Worm (Caenorhabditis elegans) whole organism, L4 larva: ENCODE measurements around the gene ZK822.9.

Experiments
- F26F4.8 ChIP-seq: fragments of 200-800 bp; sonication (Bioruptor generic); conservative IDR thresholded peaks from 2 replicates; pipeline ENCODE4 v1.3.6; 2022; ENCODE audit warnings: missing genetic modification characterization, missing compliant biosample characterization
- T20F7.1 ChIP-seq: fragments of 200-800 bp; sonication (Bioruptor generic); optimal IDR thresholded peaks from 2 replicates; lab custom pipeline; 2018; ENCODE audit warnings: mild to moderate bottlenecking, missing genetic modification characterization, missing compliant biosample characterization
- Y48G9A.11 ChIP-seq: fragments of 200-800 bp; sonication (Bioruptor generic); IDR thresholded peaks from 2 replicates; pipeline ENCODE4 v1.3.6; 2022; ENCODE audit warnings: missing genetic modification reagents, missing genetic modification characterization, missing compliant biosample characterization
- Y75B8A.6 ChIP-seq: fragments of 200-800 bp; sonication (Bioruptor generic); IDR thresholded peaks from 2 replicates; pipeline ENCODE4 v1.3.6; 2022; ENCODE audit warnings: missing genetic modification reagents, missing genetic modification characterization, missing compliant biosample characterization
- aha-1 ChIP-seq: fragments of 150-350 bp; peaks from one replicate; lab custom pipeline; 2014; ENCODE audit warnings: missing biosample characterization, missing genetic modification characterization
- aly-2 ChIP-seq: sonication (generic microtip); optimal IDR thresholded peaks from 2 replicates; lab custom pipeline; 2018; ENCODE audit warnings: missing biosample characterization, missing genetic modification characterization
- ama-1 ChIP-seq: fragments of 150-350 bp; optimal IDR thresholded peaks from 2 replicates; lab custom pipeline; 2014; ENCODE audit warnings: inconsistent platforms, mixed read lengths
- arid-1 ChIP-seq: fragments of 200-800 bp; sonication (Bioruptor generic); conservative IDR thresholded peaks from 2 replicates; pipeline ENCODE4 v1.3.6; 2022; ENCODE audit warnings: missing genetic modification reagents, missing genetic modification characterization, missing compliant biosample characterization
- ceh-28 ChIP-seq: fragments of 150-350 bp; optimal IDR thresholded peaks from 2 replicates; lab custom pipeline; 2014; ENCODE audit warnings: missing biosample characterization, missing genetic modification reagents, missing genetic modification characterization
- ceh-32 ChIP-seq: sonication (generic microtip); optimal IDR thresholded peaks from 2 replicates; lab custom pipeline; 2016; ENCODE audit warnings: mild to moderate bottlenecking, missing genetic modification characterization, missing compliant biosample characterization; ENCODE audit not compliant: poor library complexity
- ceh-82 ChIP-seq: sonication (generic microtip); optimal IDR thresholded peaks from 2 replicates; lab custom pipeline; 2017; ENCODE audit warnings: missing biosample characterization, missing genetic modification characterization
- daf-8 ChIP-seq: fragments of 200-800 bp; sonication (Bioruptor generic); IDR thresholded peaks from 2 replicates; pipeline ENCODE4 v1.3.6; 2022; ENCODE audit warnings: missing genetic modification characterization, missing compliant biosample characterization
- dmd-6 ChIP-seq: fragments of 200-800 bp; sonication (Bioruptor generic); IDR thresholded peaks from 2 replicates; pipeline ENCODE4 v1.3.6; 2022; ENCODE audit warnings: missing genetic modification reagents, missing genetic modification characterization, missing compliant biosample characterization
- duxl-1 ChIP-seq: sonication (generic microtip); optimal IDR thresholded peaks from 2 replicates; lab custom pipeline; 2016; ENCODE audit warnings: mild to moderate bottlenecking, missing genetic modification characterization, moderate library complexity, missing compliant biosample characterization; ENCODE audit not compliant: poor library complexity
- fkh-10 ChIP-seq: fragments of 150-350 bp; optimal IDR thresholded peaks from 2 replicates; lab custom pipeline; 2014; ENCODE audit warnings: missing biosample characterization, missing genetic modification reagents, missing genetic modification characterization
- fos-1 ChIP-seq: fragments of 150-350 bp; optimal IDR thresholded peaks from 2 replicates; lab custom pipeline; 2014; ENCODE audit warnings: missing biosample characterization, missing genetic modification characterization
- gei-8 ChIP-seq: fragments of 200-800 bp; sonication (Bioruptor generic); optimal IDR thresholded peaks from 2 replicates; lab custom pipeline; 2018; ENCODE audit warnings: mild to moderate bottlenecking, missing genetic modification characterization, missing compliant biosample characterization
- hlh-11 ChIP-seq: fragments of 200-800 bp; sonication (Bioruptor generic); optimal IDR thresholded peaks from 2 replicates; lab custom pipeline; 2018; ENCODE audit warnings: mild to moderate bottlenecking, missing genetic modification characterization, missing compliant biosample characterization
- hlh-30 ChIP-seq: sonication (generic microtip); optimal IDR thresholded peaks from 2 replicates; lab custom pipeline; 2017; ENCODE audit warnings: antibody characterized with exemption, mild to moderate bottlenecking, missing genetic modification characterization, missing compliant biosample characterization; ENCODE audit not compliant: insufficient read depth
- hmg-1.1 ChIP-seq: fragments of 200-800 bp; sonication (Bioruptor generic); IDR thresholded peaks from 2 replicates; pipeline ENCODE4 v1.3.6; 2022; ENCODE audit warnings: missing genetic modification reagents, missing genetic modification characterization, missing compliant biosample characterization
- lim-7 ChIP-seq: fragments of 200-800 bp; sonication (Bioruptor generic); IDR thresholded peaks from 2 replicates; pipeline ENCODE4 v1.3.6; 2022; ENCODE audit warnings: missing genetic modification characterization, missing compliant biosample characterization
- lin-38 ChIP-seq: fragments of 200-800 bp; sonication (Bioruptor generic); IDR thresholded peaks from 2 replicates; pipeline ENCODE4 v1.3.6; 2022; ENCODE audit warnings: missing genetic modification reagents, missing genetic modification characterization, missing compliant biosample characterization
- lir-3 ChIP-seq: sonication (generic microtip); optimal IDR thresholded peaks from 2 replicates; lab custom pipeline; 2016; ENCODE audit warnings: mild to moderate bottlenecking, missing genetic modification characterization, missing compliant biosample characterization
- lsy-2 ChIP-seq, 2 experiments: fragments of 150-350 bp in 1 of 2; sonication (generic microtip) in 1 of 2; optimal IDR thresholded peaks; 2 replicates each; lab custom pipeline; 2014 to 2017; ENCODE audit warnings: missing biosample characterization in 2 of 2, missing genetic modification characterization in 2 of 2
- madf-5 ChIP-seq, 2 experiments: fragments of 200-800 bp; sonication (Bioruptor generic); IDR thresholded peaks; 2 replicates each; pipeline ENCODE4 v1.3.6; 2022; ENCODE audit warnings: missing compliant biosample characterization in 2 of 2, missing genetic modification characterization in 2 of 2
- mdl-1 ChIP-seq, 2 experiments: fragments of 150-350 bp in 1 of 2; sonication (generic microtip) in 1 of 2; optimal IDR thresholded peaks; 2 replicates each; lab custom pipeline; 2014 to 2017; ENCODE audit warnings: missing biosample characterization in 2 of 2, missing genetic modification characterization in 2 of 2
- mes-2 ChIP-seq: sonication (generic microtip); optimal IDR thresholded peaks from 2 replicates; lab custom pipeline; 2016; ENCODE audit warnings: missing genotype, mild to moderate bottlenecking, missing genetic modification characterization, missing compliant biosample characterization; ENCODE audit not compliant: poor library complexity, severe bottlenecking
- nhr-111 ChIP-seq: fragments of 200-800 bp; sonication (Bioruptor generic); optimal IDR thresholded peaks from 2 replicates; lab custom pipeline; 2018; ENCODE audit warnings: mild to moderate bottlenecking, missing genetic modification characterization, missing compliant biosample characterization
- nhr-237 ChIP-seq: sonication (generic microtip); optimal IDR thresholded peaks from 2 replicates; lab custom pipeline; 2017; ENCODE audit warnings: missing biosample characterization, missing genetic modification characterization
- nhr-25 ChIP-seq: sonication (generic microtip); optimal IDR thresholded peaks from 2 replicates; lab custom pipeline; 2017; ENCODE audit warnings: missing genetic modification characterization, mild to moderate bottlenecking, missing compliant biosample characterization, antibody characterized with exemption, moderate library complexity, borderline replicate concordance; ENCODE audit not compliant: insufficient read depth
- nhr-28 ChIP-seq: fragments of 150-350 bp; optimal IDR thresholded peaks from 2 replicates; lab custom pipeline; 2014; ENCODE audit warnings: missing biosample characterization, missing genetic modification characterization
- nhr-42 ChIP-seq: fragments of 200-800 bp; sonication (Bioruptor generic); IDR thresholded peaks from 2 replicates; pipeline ENCODE4 v1.3.6; 2022; ENCODE audit warnings: missing genetic modification characterization, missing compliant biosample characterization
- snpc-1.2 ChIP-seq: fragments of 200-800 bp; sonication (Bioruptor generic); IDR thresholded peaks from 2 replicates; pipeline ENCODE4 v1.3.6; 2022; ENCODE audit warnings: missing genetic modification reagents, missing genetic modification characterization, missing compliant biosample characterization
- snpc-4 ChIP-seq: fragments of 150-350 bp; optimal IDR thresholded peaks from 2 replicates; lab custom pipeline; 2014; ENCODE audit warnings: missing biosample characterization, missing genetic modification characterization
- spr-1 ChIP-seq: sonication (generic microtip); optimal IDR thresholded peaks from 2 replicates; lab custom pipeline; 2016; ENCODE audit warnings: mild to moderate bottlenecking, missing genetic modification characterization, missing compliant biosample characterization
- unc-130 ChIP-seq: sonication (generic microtip); optimal IDR thresholded peaks from 2 replicates; lab custom pipeline; 2016; ENCODE audit warnings: missing genetic modification reagents, missing genetic modification characterization, missing compliant biosample characterization
- unc-39 ChIP-seq: sonication (generic microtip); optimal IDR thresholded peaks from 2 replicates; lab custom pipeline; 2017; ENCODE audit warnings: missing biosample characterization, missing genetic modification characterization
- unc-62 ChIP-seq, 3 experiments: fragments of 150-350 bp in 1 of 3; sonication (generic microtip); optimal IDR thresholded peaks in 2 of 3; peaks in 1 of 3; 1 replicate in 1 of 3; 2 replicates in 2 of 3; lab custom pipeline; 2014 to 2017; ENCODE audit warnings: missing biosample characterization in 3 of 3, missing genetic modification characterization in 3 of 3, missing genetic modification reagents in 3 of 3, missing genotype in 1 of 3
- zag-1 ChIP-seq: fragments of 150-350 bp; optimal IDR thresholded peaks from 2 replicates; lab custom pipeline; 2014; ENCODE audit warnings: missing biosample characterization, missing genetic modification characterization
- zfp-3 ChIP-seq: fragments of 200-800 bp; sonication (Bioruptor generic); conservative IDR thresholded peaks from 2 replicates; pipeline ENCODE4 v1.3.6; 2022; ENCODE audit warnings: missing genetic modification reagents, missing genetic modification characterization, missing compliant biosample characterization
- ztf-7 ChIP-seq: fragments of 150-350 bp; optimal IDR thresholded peaks from 2 replicates; lab custom pipeline; 2014; ENCODE audit warnings: missing biosample characterization, missing genetic modification characterization

ZK822.9 gene

DNA sequence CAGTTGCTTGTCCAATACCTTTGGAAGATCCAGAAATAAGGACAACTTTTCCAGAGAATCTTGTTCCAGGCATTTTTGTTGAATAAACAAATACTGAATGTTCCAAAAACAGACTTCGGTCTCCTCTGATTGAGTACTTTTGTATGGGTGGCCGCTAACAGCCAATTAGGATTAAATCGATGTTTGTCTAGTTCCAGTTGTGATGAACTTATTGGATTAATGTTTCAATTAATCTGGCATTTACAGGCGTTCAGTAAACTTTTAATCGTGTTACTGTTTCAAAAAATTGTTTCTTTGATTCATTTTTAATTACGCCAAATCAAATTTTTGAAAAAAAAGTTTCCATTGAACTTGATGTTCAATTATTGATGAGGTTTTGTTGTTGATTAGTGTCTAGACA, 26.6 kb downstream of the ZK822.9 start, which contains the start of gene ZK829.1:
TSS of gene ZK829.1 (minus strand) at position 101 of the 400 bp plus-strand sequence.
- TF ChIP-seq nhr-237 (tag; lab: Kevin White, UChicago) (no peak), nhr-111 (GFP tag; lab: Kevin White, UChicago) (no peak), zfp-3 (no peak), unc-62 (GFP tag; optimal IDR thresholded peaks at IDR 0.05 in 1 of 2; lab: Kevin White, UChicago) (no peak), unc-62 (tag; optimal IDR thresholded peaks at IDR 0.05; lab: Kevin White, UChicago) (no peak), nhr-42 (GFP tag; lab: Robert Waterston, UW) (no peak), Y48G9A.11 (GFP tag; lab: Robert Waterston, UW) (no peak), spr-1 (tag; lab: Kevin White, UChicago) (no peak), arid-1 (GFP tag; lab: Robert Waterston, UW) (no peak), hlh-30 (tag; lab: Kevin White, UChicago) (no peak), gei-8 (no peak)

- TF ChIP-seq duxl-1 (no peak), lir-3 (tag; lab: Kevin White, UChicago) (no peak), nhr-25 (no peak), mes-2 (tag; lab: Kevin White, UChicago) (no peak), madf-5 (GFP tag; IDR thresholded peaks at IDR 0.05; lab: Robert Waterston, UW) (no peak)
- TF ChIP-seq, all 104 proteins: peak for 0
Observed at ce11 chrIV:11945621-11946020, 29.9 kb downstream of the ZK822.9 start, which contains the start of gene ZK829.3. TSS of gene ZK829.3 (minus strand) at chrIV:11945721.

DNA sequence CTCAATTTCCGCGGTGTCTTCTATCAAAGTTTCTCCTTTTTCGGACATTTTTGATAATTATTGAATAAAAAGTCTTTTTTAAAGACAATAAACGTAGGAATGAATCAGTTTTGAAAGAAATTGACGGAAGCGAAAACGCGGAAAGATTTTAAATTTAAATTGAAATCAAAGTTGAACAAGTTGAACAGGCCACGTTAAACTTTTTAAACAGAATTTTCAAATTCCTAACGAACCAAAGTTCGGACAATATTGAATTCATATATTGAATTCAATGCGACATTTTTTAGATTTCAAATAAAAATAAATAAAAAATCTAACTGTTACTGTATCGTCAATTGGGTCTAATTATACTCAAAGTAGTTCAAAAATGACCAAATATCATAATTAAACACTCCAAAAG, 34.0 kb downstream of the ZK822.9 start, which contains the start of gene hdl-1:
TSS of gene hdl-1 (minus strand) at position 101 of the 400 bp plus-strand sequence.
- TF ChIP-seq fkh-10 (GFP tag; lab: Kevin White, UChicago) (no peak), F26F4.8 (GFP tag; lab: Robert Waterston, UW) (no peak), hlh-11 (tag; lab: Kevin White, UChicago) (no peak), mes-2 (tag; lab: Kevin White, UChicago) (no peak), ama-1 (lab: Kevin White, UChicago) (no peak), lim-7 (GFP tag; lab: Robert Waterston, UW) (no peak), ceh-82 (tag; lab: Kevin White, UChicago) (no peak), mdl-1 (tag; optimal IDR thresholded peaks at IDR 0.05; lab: Kevin White, UChicago) (no peak), lsy-2 (tag; optimal IDR thresholded peaks at IDR 0.05; lab: Kevin White, UChicago) (no peak), unc-130 (GFP tag; lab: Kevin White, UChicago) (no peak), unc-39 (tag; lab: Kevin White, UChicago) (no peak), ztf-7 (tag; lab: Kevin White, UChicago) (no peak), zfp-3 (no peak), zag-1 (no peak)
- TF ChIP-seq, all 104 proteins: peak for 0

DNA sequence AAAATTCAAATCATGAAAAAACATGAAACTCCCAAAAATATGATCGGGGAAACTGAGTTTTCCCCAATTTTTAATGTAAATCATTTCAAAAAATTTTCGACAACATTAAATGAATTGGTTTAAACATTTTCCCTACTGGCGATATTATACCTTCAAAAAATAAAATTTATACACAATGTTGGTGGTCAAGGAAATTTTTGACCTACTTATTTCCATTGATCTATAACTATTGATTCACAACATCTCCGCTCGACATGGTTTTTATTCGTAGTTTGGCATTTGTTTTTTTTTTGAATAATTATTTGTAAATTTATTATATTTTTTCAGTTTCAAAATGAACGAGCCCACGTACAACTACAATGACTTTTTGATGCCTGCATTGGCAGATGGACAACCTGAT, 34.5 kb downstream of the ZK822.9 start, which contains the start of gene tbx-36:
TSS of gene tbx-36 (plus strand) at position 301 of the 400 bp plus-strand sequence.
- TF ChIP-seq aha-1 (tag; lab: Kevin White, UChicago) (peak; percentile 56), ama-1 (lab: Kevin White, UChicago) (no peak)

- TF ChIP-seq spr-1 (tag; lab: Kevin White, UChicago) (no peak), snpc-4 (tag; lab: Kevin White, UChicago) (no peak), mdl-1 (tag; optimal IDR thresholded peaks at IDR 0.05; lab: Kevin White, UChicago) (peak in 1 of 2 experiments; percentile 58), T20F7.1 (GFP tag; lab: Kevin White, UChicago) (no peak), ceh-28 (no peak), dmd-6 (GFP tag; lab: Robert Waterston, UW) (peak; percentile 56), daf-8 (GFP tag; lab: Robert Waterston, UW) (no peak), aly-2 (no peak), fos-1 (tag; lab: Kevin White, UChicago) (no peak), hlh-11 (tag; lab: Kevin White, UChicago) (peak; percentile 66), gei-8 (no peak), lin-38 (no peak), hmg-1.1 (GFP tag; lab: Robert Waterston, UW) (peak; percentile 50), F26F4.8 (GFP tag; lab: Robert Waterston, UW) (no peak), ztf-7 (tag; lab: Kevin White, UChicago) (no peak), nhr-28 (peak; percentile 74), Y75B8A.6 (GFP tag; lab: Robert Waterston, UW) (no peak), ceh-32 (tag; lab: Kevin White, UChicago) (no peak), snpc-1.2 (0 out of 2 replicates have a peak, but pooled peaks have one; percentile 15)
Observed at ce11 chrIV:11952612-11953299, 37.0 kb downstream of the ZK822.9 start, which contains the start of gene gdh-1. TSS of gene gdh-1 (plus strand) at chrIV:11953249.
